Worm (Caenorhabditis elegans): ENCODE results near the gene srw-101.

DNA sequence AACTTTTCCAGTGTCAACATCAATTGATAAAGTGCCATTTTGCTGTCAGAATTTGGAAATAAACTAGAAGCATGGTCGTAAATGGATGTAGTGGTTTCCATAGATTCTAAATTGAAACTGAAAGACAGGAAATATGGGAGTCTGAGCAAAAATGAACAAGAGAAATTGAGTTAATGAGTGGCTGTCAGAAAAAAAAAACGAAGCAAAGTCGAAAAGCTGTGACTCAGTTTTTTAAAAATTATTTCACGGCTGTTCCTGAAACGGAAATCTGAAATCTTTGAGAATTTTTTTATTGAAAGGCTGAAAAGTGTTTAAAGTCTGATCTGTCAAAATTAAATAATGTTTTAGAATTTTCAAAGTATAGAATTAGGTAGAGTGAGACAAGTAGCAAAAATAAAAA, 43.8 kb upstream of the srw-101 start, which contains the start of gene srw-98:
- TF ChIP-seq tab-1 (GFP tag; IDR thresholded peaks at IDR 0.05) (no peak), ztf-23 (GFP tag; IDR thresholded peaks at IDR 0.05) (no peak), med-1 (GFP tag; optimal IDR thresholded peaks at IDR 0.05; ENCODE audit: insufficient read depth) (no peak)

All from whole organism, midembryonic.